Worm (Caenorhabditis elegans): ENCODE results near the gene mcm-5.
A peak's percentile ranks its signal among the peaks of the same experiment; 100 is the strongest.

Gene mcm-5

DNA sequence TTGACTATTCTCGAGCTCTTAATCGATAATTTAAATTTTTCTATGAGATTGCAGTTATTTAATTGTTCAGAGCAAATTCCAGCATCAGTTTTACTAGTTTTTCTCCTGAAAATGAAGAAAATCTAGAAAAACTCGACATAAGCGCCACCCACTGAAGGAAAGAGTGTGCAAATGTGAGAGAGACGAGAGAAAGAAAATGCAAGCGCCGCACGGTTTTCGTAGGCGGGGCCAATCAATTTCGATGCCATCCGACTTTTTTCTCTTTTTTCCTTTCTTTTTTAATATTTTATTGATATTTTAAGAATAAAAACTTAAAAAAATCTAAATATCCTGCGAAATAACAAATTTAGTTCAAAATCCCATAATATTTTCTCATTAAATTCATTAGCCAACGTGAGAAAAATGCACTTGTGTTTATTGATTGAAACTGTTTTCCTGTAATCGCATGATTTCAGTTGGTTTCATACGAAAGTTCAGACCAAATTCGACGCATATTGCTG is 41.5 kb upstream of the mcm-5 start, which contains the start of gene cdk-12 (continued):
- TF ChIP-seq egl-27 (tag; optimal IDR thresholded peaks at IDR 0.05) (no peak), dpl-1 (GFP tag; optimal IDR thresholded peaks at IDR 0.05) (peak; percentile 34 to 62 (median 36)), alr-1 (tag; optimal IDR thresholded peaks at IDR 0.05; ENCODE audit: borderline replicate concordance) (no peak), nhr-11 (tag; optimal IDR thresholded peaks at IDR 0.05) (no peak), nhr-90 (tag; optimal IDR thresholded peaks at IDR 0.05; ENCODE audit: poor library complexity) (peak; percentile 35), C16A3.4 (tag; optimal IDR thresholded peaks at IDR 0.05) (peak; percentile 35), blmp-1 (tag; optimal IDR thresholded peaks at IDR 0.05) (peak; percentile 53), lin-35 (GFP tag; optimal IDR thresholded peaks at IDR 0.05) (peak; percentile 38 to 52), C34B4.2 (tag; optimal IDR thresholded peaks at IDR 0.05) (no peak), aly-2 (tag; optimal IDR thresholded peaks at IDR 0.05) (no peak), unc-62 (GFP tag; optimal IDR thresholded peaks at IDR 0.05) (no peak), nhr-12 (tag; optimal IDR thresholded peaks at IDR 0.05) (no peak), ztf-4 (tag; optimal IDR thresholded peaks at IDR 0.05) (no peak), elt-3 (tag; optimal IDR thresholded peaks at IDR 0.05) (peak in 1 of 6 experiments; percentile 73), nhr-76 (tag; optimal IDR thresholded peaks at IDR 0.05) (no peak), isw-1 (GFP tag; IDR thresholded peaks at IDR 0.05) (no peak), lin-39 (tag; optimal IDR thresholded peaks at IDR 0.05) (no peak), snu-23 (GFP tag; optimal IDR thresholded peaks at IDR 0.05) (peak; percentile 60), pqm-1 (tag; optimal IDR thresholded peaks at IDR 0.05) (no peak), ama-1 (optimal IDR thresholded peaks at IDR 0.05) (no peak), sptf-1 (tag; optimal IDR thresholded peaks at IDR 0.05) (no peak), swsn-7 (tag; optimal IDR thresholded peaks at IDR 0.05) (peak; percentile 52), grh-1 (GFP tag; IDR thresholded peaks at IDR 0.05) (no peak), nhr-85 (tag) (peak; percentile 9), efl-1 (optimal IDR thresholded peaks at IDR 0.05) (peak; percentile 39 to 57), efl-1 (GFP tag; optimal IDR thresholded peaks at IDR 0.05 in 1 of 2) (peak; percentile 51 to 94), pax-3 (tag; optimal IDR thresholded peaks at IDR 0.05) (no peak), ceh-82 (tag; optimal IDR thresholded peaks at IDR 0.05) (peak in 1 of 3 experiments; percentile 56), mef-2 (tag; optimal IDR thresholded peaks at IDR 0.05) (no peak), zag-1 (tag; optimal IDR thresholded peaks at IDR 0.05) (no peak), fkh-4 (tag; optimal IDR thresholded peaks at IDR 0.05; ENCODE audit: borderline replicate concordance) (no peak), mep-1 (tag; optimal IDR thresholded peaks at IDR 0.05) (peak; percentile 63), nhr-47 (tag; optimal IDR thresholded peaks at IDR 0.05) (peak; percentile 51), efl-3 (GFP tag; optimal IDR thresholded peaks at IDR 0.05) (no peak), lin-14 (GFP tag; optimal IDR thresholded peaks at IDR 0.05) (peak; percentile 57)

DNA sequence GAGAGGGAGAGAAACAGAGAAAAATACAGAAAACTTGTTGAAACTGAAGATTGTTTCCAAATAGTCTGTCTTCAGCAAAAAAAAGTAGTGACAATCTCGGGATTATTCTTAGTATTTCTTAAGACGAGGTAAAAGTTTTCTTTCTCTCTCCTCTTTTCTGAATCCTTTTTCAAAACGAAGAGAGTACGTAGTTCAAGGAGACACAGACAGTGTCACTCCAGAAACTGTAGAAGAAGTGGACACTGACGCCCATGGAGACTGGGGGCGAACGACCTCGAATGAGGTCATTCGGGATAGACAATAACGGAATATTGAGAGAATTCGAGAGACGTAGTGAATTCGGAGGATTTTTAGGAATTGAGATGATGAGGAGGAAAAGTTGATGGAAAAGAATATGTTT is 39.9 kb upstream of the mcm-5 start, which contains the start of gene gly-6:
Gene gly-6 (minus strand): TSS at position 245 of the 400 bp plus-strand sequence.
- TF ChIP-seq ama-1 (optimal IDR thresholded peaks at IDR 0.05) (no peak), rnt-1 (tag; optimal IDR thresholded peaks at IDR 0.05) (peak; percentile 16), blmp-1 (tag; optimal IDR thresholded peaks at IDR 0.05) (peak; percentile 90), elt-3 (tag; optimal IDR thresholded peaks at IDR 0.05) (peak in 1 of 6 experiments; percentile 26), lin-14 (GFP tag; optimal IDR thresholded peaks at IDR 0.05) (peak; percentile 63), mep-1 (tag; optimal IDR thresholded peaks at IDR 0.05) (peak; percentile 66), lsy-2 (tag; optimal IDR thresholded peaks at IDR 0.05) (peak in 1 of 2 experiments; percentile 24), egl-13 (tag; optimal IDR thresholded peaks at IDR 0.05) (no peak), snu-23 (GFP tag; optimal IDR thresholded peaks at IDR 0.05) (peak; percentile 27), efl-3 (GFP tag; optimal IDR thresholded peaks at IDR 0.05) (no peak), nhr-71 (tag; optimal IDR thresholded peaks at IDR 0.05) (peak; percentile 6), unc-30 (tag; optimal IDR thresholded peaks at IDR 0.05) (no peak), lin-35 (GFP tag; optimal IDR thresholded peaks at IDR 0.05) (peak in 1 of 2 experiments; percentile 4), egl-27 (tag; optimal IDR thresholded peaks at IDR 0.05) (no peak), C16A3.4 (tag; optimal IDR thresholded peaks at IDR 0.05) (no peak), nhr-85 (tag) (peak; percentile 82)
